Worm (Caenorhabditis elegans) whole organism, dauer: ENCODE measurements around the gene rpn-13.

Experiments used
- unc-62 ChIP-seq: sonication (generic microtip); optimal IDR thresholded peaks from 2 replicates; lab custom pipeline; 2017; ENCODE audit warnings: missing biosample characterization, missing genetic modification reagents, missing genetic modification characterization

rpn-13 gene

DNA sequence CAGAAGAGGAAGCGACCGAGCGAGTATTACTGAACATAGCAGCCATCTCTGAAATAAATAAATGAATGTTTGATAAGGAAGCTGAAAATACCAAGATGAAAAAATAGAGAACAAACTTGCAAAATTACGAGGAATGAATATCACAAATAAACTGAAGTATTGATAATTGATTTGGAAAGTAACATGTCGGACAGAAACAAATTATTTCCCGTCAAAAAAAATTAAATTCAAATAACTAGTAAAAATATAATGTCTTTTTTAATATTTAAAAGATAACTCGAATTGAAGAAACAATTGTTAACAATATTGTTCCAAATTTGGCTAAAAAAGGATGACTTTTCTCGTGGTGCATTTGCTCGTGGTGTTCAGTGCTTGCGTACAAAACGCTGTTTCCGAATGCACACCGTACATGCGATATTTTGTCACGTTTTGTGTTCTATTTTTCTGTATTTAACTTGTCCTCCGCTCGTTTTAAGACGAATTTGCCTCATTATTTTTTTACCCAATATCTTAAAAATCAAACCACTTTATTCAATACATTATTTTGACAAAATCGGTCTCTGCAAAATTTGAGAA lies at the start of gene rpn-13:
Gene rpn-13, minus strand, starts transcription at position 51 of the 576 bp plus-strand sequence.
- TF ChIP-seq unc-62 = no peak

DNA sequence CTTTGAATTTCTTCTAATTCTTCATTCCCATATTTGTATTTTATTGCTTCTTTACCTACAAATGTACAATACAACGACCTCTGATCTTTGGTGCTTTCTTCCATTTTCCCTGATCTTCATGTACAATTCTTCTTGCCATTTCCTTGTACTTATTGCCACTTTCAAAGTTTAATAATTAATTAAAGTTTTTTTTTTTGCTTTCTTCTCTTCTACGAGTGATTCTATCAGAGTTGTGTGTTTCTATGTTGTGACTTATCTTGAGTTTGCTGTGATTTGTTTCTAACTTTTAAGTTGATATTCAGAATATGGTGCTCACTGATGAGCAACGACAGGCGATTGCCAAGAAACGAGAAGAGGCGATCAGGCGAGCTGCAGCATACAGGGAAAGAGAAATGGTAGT lies 48.9 kb upstream of the rpn-13 start, which contains the start of gene smrc-1:
Gene smrc-1, plus strand, starts transcription at position 301 of the 400 bp plus-strand sequence.
- TF ChIP-seq unc-62 = no peak

DNA sequence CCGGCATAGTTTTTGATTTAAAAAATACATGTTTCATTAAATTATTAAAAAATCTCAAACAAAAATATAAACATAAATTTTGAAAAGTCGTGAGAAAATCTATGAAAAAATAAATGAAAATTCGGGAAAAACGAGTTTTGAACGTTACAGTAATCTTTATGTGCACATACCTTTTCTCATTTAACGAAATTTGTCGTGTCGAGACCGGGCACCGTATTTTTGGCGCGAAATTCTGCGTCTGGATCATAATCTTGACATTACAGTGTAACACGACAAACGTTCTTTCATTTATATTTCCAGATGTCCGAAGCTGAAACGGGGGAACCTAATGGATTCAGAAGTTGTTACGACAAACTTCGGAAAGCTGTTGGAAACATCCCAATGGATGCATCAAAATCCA lies 47.8 kb upstream of the rpn-13 start, which contains the start of gene C16A3.2:
Gene C16A3.2, plus strand, starts transcription at position 301 of the 400 bp plus-strand sequence.
- no peak for TF ChIP-seq unc-62

DNA sequence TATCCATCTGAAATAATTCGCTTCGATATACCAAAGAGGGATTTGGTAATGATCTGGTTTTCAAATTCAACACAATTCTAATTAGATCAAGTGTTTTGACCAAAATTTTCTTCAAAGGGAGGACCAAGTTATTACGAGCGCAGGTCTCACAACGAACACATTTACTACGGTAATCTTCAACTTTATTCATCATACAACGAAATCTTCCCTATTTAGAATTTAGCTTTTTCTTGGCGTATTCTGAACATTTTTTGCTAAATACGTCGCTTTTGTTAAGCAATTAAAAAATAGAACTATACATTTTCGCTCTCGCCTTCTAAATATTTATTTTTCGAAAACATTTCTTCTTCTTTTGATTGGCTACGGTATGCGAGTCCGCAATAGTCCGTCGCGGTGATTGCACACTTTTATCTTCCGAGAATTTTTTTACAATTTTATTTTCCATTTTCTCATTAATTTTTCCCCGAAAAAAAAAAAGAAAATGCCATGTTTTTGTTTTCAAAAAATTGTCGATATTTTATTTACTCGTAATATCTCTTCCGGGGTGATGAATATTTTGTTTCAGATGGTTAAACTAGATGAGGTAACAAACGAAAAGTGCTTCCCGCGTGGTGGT lies 41.4 kb upstream of the rpn-13 start, which contains the start of gene let-716:
Gene let-716, plus strand, starts transcription at position 566 of the 616 bp plus-strand sequence.
- TF ChIP-seq unc-62 = no peak

DNA sequence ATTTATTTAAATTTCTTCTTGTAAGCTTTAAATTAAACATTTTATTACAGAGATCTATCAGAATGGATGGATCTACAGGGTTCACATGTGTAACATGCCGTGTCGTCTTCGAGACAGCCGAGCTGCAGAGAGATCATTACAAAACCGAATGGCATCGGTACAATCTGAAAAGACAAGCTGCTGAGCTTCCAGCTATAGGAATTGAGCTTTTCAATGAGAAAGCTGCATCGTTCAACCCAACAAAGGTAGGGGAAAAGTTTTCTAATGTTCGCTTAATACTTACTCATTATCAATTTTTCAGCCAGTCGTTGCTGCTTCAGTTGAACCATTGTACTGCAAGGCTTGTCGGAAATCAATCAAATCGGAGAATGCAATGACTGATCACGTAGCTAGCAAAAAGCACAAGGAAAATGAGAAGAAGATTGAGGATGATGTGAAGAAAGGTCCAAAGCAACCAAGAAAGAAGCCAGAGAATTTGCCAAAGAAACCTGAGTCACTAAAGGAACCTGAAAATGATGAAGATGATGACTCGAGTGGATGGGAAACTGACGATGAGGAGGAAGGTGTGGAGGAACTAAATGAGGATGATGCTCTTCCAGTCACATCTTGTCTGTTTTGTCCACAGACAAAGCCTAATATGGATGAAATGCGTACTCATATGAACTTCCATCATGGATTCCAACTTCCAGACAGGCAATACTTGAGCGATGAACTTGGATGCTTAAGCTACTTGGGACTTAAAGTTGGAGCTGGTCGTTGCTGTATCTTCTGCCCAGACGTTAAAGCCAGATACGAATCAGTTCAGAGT lies 40.1 kb upstream of the rpn-13 start, which contains the start of gene znf-622:
Gene znf-622, plus strand, starts transcription at position 51 of the 808 bp plus-strand sequence.
- TF ChIP-seq unc-62 = no peak

DNA sequence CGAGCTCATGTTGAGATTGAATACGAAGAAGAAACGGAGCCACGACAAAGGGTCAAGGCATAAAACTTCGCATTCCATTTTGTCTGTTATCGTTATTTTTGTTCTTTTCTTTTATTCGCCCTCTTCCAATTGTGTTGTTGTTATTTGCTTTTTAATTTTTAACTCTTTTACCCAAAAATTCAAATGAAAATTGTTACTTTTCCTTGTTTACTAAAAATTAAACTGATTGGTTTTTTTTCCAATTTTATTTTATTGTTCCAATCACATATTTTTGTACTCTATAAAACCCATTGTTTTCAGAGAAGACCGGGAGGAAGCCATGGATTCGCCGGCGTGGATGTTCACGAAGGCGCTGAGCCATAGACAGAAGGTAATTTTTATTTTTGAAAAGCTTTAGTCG lies 38.7 kb upstream of the rpn-13 start, which contains the start of gene C16A3.5:
Gene C16A3.5, plus strand, starts transcription at position 301 of the 400 bp plus-strand sequence.
- TF ChIP-seq unc-62 = no peak

DNA sequence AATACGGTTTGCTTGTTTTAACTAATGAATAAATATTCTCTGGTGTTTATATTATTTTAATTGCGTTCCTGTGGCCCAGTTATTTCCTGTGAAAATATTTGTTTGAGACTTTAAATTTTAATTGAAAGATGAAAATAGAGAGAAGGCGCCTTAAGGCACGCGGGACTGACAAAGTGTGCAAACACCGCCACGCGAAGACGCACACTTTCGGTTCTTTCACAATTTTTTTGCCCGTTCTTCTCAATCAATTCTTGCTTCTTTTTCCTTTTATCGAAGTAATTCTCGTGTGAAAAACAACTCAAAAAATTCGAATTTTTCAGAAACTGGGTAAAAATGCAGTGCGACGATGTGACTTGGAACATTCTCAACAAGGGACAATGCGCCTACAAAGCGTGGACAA lies 37.4 kb upstream of the rpn-13 start, which contains the start of gene C16A3.6:
Gene C16A3.6, plus strand, starts transcription at position 84 of the 400 bp plus-strand sequence.
- TF ChIP-seq unc-62 = no peak

DNA sequence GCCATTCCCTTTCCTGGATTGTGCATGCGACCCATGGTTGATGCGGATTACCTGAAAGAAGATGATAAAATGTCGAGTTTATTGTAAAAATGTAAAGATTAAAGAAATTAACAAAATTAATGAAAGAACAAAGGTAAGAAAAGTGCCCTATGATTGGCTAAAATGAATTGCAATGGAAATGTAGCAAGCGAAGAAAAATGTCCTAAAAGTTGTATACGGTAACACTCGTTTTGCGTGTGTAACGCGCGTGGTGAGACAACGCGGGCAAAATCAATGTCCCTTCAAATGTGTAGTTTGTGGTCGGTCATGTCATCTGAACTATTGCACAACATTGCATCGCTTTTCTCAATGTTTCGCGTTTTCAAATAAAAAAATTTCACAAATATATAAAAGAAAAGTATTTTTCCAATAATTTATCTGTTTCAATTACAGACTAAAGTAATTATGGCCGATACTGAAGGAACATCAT lies 33.3 kb upstream of the rpn-13 start, which contains the start of the genes rps-13 and nfx-1:
Gene rps-13, minus strand, starts transcription at position 51 of the 469 bp plus-strand sequence.
Gene nfx-1, plus strand, starts transcription at position 433 of the 469 bp plus-strand sequence.
- no peak for TF ChIP-seq unc-62

DNA sequence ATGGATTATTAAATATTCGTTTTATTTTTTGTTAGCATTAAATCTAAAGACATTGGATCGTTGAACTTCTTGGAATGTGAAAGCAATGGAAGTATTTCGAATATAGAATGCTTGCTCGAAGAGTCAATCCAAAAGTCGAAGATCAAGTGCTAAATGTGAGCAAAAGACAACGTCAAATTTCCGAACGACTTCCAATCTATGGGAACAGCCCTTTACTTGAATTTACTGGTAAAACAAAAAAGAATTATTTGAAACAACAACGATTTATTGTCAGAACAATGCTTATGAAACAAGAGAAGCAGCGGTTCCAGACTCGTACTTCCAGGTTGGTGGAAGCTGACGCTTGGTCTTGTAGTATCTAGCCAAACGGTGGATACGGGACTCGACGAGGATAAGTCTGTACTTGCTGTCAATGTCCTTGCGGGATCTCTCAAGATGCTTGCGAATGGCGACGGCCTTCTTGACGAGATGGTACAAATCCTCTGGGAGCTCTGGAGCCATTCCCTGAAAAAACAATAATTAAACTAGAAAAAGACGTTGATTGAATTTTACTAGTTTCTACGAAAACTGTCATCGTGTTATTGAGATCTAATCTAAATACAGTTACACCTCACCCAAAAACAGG lies 32.2 kb upstream of the rpn-13 start:
- TF ChIP-seq unc-62 = no peak

DNA sequence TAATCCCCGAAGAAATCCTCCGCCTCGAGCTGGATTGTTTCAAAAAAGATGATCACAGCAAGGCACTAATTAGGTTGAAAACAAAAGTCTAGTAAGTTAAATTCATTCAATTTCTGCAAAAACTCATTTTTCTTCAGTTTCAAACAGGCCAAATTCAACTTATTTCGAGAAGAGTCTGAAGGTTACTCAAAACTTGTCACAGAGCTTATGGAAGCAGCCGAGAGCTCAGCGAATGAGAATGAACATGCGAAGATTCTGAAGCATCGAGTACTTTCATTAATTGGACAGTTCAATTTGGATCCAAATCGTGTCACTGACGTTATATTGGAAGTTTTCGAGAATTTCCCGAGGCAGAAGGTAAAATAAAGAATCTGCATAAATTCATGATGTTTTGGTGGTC lies 26.8 kb upstream of the rpn-13 start:
- no peak for TF ChIP-seq unc-62

DNA sequence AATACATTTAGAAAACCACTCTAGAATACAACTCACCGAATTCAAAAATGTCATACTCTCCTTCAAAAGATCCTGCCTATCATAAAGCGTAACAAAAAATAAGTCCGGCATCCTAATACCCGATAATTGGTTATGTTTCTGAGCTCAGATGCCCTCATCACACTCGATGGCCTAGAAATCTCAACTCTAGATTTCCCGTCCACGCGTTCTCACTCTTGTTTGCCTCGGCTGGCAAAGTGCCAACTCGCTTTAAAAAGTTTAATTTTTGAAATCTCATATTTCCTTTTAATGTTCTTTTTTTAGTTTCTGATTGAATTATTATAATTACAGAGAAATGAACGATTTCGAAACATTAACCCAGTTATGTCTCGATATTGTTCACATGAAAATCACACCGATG lies 26.0 kb upstream of the rpn-13 start, which contains the start of the genes C56G2.15 and thoc-2:
Gene C56G2.15, minus strand, starts transcription at position 188 of the 400 bp plus-strand sequence.
Gene thoc-2, plus strand, starts transcription at position 331 of the 400 bp plus-strand sequence.
- TF ChIP-seq unc-62 = no peak

DNA sequence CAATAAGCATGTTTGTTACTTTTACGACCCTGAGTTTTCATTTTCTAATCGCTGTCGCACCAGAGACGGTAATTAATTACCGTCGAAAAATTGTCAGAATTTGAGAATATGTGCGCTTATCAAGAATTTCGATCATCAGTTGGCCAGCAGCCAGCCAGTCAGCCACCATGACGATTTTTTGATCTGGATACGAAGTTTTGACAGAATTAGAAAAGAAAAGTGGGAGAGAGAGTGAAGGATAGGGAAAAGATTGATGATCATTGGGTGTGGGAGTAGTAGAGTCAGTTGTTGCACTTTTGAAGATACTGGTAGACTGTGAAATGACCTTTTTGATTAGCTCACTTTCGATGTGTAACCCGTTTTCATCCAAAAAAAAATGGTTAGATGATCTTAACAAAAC lies 22.7 kb upstream of the rpn-13 start:
- no peak for TF ChIP-seq unc-62

DNA sequence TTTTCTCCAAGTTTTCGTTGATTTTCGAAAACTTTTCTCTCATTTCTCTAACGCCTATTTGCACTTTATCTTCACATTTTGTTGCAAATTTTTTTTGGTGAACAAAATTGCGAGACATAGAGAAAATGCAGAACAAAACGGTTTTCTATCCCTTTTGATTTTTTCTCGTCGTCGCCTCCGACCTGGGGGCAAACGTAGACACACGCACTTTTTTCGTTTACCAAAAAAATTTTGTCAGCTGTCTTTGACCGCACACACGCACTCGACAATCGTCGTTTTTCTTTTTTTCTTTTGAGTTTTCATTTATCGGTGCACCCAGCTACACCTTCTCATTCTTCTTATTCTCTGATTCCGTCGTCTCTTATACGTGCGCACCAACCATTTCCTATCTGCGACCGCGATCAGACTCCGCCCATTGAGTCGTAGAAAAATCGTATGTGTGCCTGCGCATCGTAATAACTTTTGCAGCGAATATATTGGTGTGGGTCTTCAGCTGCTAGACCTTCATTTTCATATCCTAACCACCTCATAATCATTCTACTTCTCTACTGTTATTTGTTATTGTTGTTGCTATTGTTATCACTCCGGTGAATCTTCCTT lies 20.7 kb upstream of the rpn-13 start:
- no peak for TF ChIP-seq unc-62

DNA sequence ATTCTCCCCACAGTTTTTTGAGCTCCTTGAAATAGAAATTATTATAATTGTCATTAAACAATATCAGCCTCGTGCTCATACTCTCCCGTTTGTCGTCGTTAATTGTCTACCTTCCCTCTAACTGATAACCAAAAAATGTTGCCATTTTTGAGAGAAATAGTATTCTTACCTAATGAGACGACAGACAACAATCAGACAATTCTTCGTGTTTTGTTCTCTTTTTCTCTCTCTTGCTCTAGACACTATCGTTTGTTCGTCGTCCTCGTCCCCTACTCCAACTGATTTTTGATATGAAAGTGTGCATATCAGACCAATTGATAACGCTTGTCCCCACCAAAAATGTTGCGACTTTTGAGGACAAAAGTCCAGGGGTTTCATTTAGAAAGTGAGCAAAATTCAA lies 19.8 kb upstream of the rpn-13 start:
- no peak for TF ChIP-seq unc-62

DNA sequence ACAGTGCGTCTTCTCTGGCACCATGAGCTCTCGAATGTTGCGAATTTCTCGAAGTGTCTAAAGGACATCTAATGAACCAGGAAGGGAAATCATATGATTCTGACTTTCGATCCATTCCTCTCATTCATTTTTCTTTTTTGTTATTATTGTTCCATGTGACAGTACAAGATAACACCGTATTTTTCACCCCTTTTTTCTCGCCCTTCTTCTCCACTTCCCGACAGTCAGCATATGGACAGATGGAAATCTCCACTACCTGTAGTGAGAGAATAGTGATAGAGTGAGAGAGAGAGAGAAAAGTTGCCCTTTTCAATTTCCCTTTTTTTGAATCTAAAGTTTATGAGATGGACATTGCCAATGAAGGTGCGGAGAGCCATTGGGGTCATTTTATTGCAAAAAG lies 19.1 kb upstream of the rpn-13 start:
- no peak for TF ChIP-seq unc-62

DNA sequence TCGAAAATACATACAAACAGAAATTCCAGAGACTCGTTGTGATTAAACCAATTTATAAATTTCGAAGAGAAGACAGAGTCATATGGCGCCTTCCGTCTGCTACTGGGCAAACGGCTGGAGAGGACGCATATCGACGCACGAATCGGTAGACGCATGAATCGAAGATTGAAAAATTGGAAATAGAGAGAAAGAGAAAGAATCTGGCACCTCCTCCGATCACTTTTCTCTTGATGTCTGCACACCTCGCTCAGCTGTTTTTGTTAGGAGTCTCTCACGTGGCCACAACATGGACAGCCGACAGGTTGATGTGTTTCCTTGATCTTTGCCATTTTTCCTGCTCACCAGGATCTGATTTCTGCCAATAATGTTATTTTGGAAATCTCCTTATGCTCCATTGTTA lies 18.4 kb upstream of the rpn-13 start:
- no peak for TF ChIP-seq unc-62
